Worm (Caenorhabditis elegans) whole organism, young adult: ENCODE data around the gene C33G8.13.

Experiments used
- F23B12.7 ChIP-seq: sonication (generic microtip); optimal IDR thresholded peaks from 2 replicates; lab custom pipeline; 2017; ENCODE audit warnings: missing genetic modification characterization, mild to moderate bottlenecking, missing compliant biosample characterization, antibody characterized with exemption, moderate library complexity; ENCODE audit not compliant: insufficient read depth
- ama-1 ChIP-seq, 3 experiments: fragments of 150-350 bp in 1 of 3; sonication (generic microtip) in 2 of 3; optimal IDR thresholded peaks; 2 replicates each; lab custom pipeline; 2014 to 2018; ENCODE audit warnings: missing biosample characterization in 2 of 3, missing genetic modification characterization in 2 of 3, missing genetic modification reagents in 2 of 3
- ceh-79 ChIP-seq: sonication (generic microtip); optimal IDR thresholded peaks from 2 replicates; lab custom pipeline; 2017; ENCODE audit warnings: mild to moderate bottlenecking, missing genetic modification characterization, missing compliant biosample characterization
- mes-4 ChIP-seq: sonication (generic microtip); optimal IDR thresholded peaks from 2 replicates; lab custom pipeline; 2016; ENCODE audit warnings: missing genotype, missing genetic modification characterization, missing compliant biosample characterization
- mxl-1 ChIP-seq: sonication (generic microtip); optimal IDR thresholded peaks from 2 replicates; lab custom pipeline; 2016; ENCODE audit warnings: missing genetic modification characterization, missing compliant biosample characterization
- nhr-90 ChIP-seq: sonication (generic microtip); optimal IDR thresholded peaks from 2 replicates; lab custom pipeline; 2016; ENCODE audit warnings: missing genotype, mild to moderate bottlenecking, missing genetic modification characterization, missing compliant biosample characterization

DNA sequence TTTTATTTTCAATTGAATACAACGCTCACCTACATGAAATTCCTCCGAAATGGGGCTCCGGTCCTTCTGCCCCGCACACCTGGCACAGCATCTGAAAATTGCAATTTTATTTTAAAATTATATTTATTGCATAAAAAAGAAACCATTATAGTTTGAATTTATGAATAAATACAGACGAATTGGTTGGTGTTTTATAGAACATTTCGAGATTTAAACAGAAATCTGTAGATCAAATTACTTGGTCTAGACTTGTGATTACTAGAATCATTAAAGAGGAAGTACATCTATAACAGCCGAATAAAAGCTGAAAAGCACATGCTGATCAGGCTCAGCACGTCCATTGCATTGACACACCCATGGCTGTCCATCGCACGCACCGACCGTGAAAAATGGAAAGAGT is 24.0 kb downstream of the C33G8.13 start, which contains the start of gene nhr-162:
- TF ChIP-seq ceh-79 (tag; lab: Kevin White, UChicago) (no peak), F23B12.7 (tag; lab: Kevin White, UChicago) (no peak), nhr-90 (tag; lab: Kevin White, UChicago) (no peak), ama-1 (optimal IDR thresholded peaks at IDR 0.05; lab: Kevin White, UChicago) (no peak), ama-1 (GFP tag; optimal IDR thresholded peaks at IDR 0.05; lab: Kevin White, UChicago) (no peak), mes-4 (tag; lab: Kevin White, UChicago) (no peak), mxl-1 (tag; lab: Kevin White, UChicago) (no peak)
